Fruit fly (Drosophila melanogaster) Kc167 (cell line): ENCODE data around the gene CG10376.

Experiments
- Myc ChIP-seq: fragments of >200 bp; optimal IDR thresholded peaks from 2 replicates; lab custom pipeline; 2017; ENCODE audit warnings: missing external identifiers
- Sin3A ChIP-seq: fragments of >200 bp; optimal IDR thresholded peaks from 2 replicates; lab custom pipeline; 2018; ENCODE audit warnings: missing external identifiers
- h ChIP-seq: fragments of >200 bp; optimal IDR thresholded peaks from 3 replicates; lab custom pipeline; 2018; ENCODE audit warnings: missing external identifiers
- insv ChIP-seq: fragments of >200 bp; optimal IDR thresholded peaks from 3 replicates; lab custom pipeline; 2018; ENCODE audit warnings: missing external identifiers
- psq ChIP-seq: fragments of >200 bp; optimal IDR thresholded peaks from 2 replicates; lab custom pipeline; 2017; ENCODE audit warnings: missing external identifiers
- ttk ChIP-seq: sonication (Bioruptor generic); optimal IDR thresholded peaks from 2 replicates; lab custom pipeline; 2017; ENCODE audit warnings: missing external identifiers

CG10376 gene

DNA sequence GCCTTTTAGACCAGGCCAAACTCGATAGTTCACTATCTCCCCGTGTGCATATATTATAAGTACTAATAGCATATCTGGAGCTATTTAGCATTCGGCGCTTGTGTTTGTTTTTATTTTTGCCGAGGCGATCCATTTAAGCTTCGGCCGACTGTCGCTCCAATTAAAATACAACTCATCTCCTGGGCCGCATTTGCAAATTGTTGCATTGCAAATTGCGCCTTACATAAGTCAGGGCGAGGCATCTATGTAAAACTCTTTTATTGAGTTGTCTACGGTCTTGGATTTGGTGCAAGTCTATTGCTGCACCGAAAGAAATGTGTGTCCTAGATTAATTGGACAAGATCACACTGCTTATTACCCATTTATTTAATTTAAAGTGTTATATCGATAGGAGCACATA, 25.1 kb upstream of the CG10376 start:
- TF ChIP-seq psq (lab: Kevin White, UChicago) (no peak), ttk (lab: Kevin White, UChicago) (no peak), Sin3A (lab: Kevin White, UChicago) (no peak), h (lab: Kevin White, UChicago) (no peak), Myc (lab: Kevin White, UChicago) (no peak)

DNA sequence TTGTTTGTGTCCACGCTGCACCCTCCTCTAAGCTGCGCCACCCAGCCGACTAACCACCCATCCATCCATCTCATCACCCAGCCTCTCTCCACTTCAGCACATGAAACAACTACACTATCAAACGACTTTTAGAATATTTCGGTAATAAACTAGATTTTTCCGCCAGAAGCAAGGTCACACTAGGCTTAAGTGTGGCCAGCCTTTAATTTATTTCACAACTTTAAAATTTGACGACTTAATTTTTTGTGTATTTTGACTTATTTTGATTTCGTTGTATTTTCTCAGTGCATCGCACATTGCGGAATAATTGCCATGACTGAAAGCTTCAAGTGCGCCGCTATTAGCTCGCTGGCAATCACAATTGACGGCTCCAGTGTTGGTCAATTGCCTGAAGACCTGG, 21.9 kb upstream of the CG10376 start:
- TF ChIP-seq ttk (lab: Kevin White, UChicago) (no peak), insv (lab: Kevin White, UChicago) (no peak), h (lab: Kevin White, UChicago) (no peak), psq (lab: Kevin White, UChicago) (no peak), Myc (lab: Kevin White, UChicago) (no peak), Sin3A (lab: Kevin White, UChicago) (no peak)

DNA sequence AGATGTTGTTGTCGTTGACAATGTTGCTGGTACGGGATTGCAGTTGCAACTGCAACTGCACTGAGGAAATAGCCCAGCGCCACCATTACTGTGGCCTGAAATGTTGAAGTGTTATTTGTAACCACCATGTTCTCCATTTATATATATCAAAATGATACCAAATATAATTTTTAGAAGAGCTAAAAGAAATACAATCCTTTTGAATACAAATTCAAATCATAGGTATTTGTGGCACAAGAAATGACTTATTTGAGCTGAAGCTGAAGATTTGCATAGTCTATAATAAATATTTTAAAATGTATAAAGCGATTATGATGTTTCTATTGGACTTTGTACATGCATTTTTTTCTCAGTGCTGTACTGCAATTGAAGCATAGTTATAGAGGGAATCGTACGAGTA, 16.7 kb upstream of the CG10376 start:
- TF ChIP-seq Myc (lab: Kevin White, UChicago): no peak
- no peak for TF ChIP-seq Sin3A (lab: Kevin White, UChicago)

DNA sequence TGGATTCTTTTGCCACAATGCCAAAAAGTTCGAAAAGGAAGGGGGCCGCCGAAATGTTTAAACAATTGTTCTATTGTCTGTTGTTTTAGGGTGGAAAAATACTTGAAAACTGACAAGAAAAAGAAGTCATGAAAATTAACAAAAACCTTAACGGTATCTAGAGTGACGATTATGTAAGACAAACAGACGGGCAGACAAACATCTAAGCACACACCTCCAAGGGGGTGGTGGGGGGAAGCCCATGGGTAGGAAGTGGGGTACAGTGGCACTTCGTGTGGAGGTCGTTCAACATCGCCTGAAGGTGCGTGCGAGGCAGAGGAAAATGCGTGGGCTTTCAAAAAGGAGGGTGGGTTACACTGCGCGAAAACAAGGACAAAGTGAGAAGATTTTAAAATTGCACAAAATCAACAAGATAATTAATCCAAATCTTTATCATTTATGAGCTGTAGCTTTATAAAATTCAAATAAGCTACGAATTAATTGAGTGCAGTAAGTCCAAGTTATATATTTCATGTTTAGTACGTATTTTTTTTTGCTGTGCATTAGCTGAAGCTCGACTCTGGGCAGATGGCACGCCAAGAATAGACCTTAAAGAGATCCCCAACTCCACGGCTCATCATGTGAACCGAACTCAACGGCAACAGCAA, 14.6 kb upstream of the CG10376 start:
- no peak for TF ChIP-seq psq (lab: Kevin White, UChicago)
- no peak for TF ChIP-seq insv (lab: Kevin White, UChicago)
- no peak for TF ChIP-seq Sin3A (lab: Kevin White, UChicago)
- no peak for TF ChIP-seq ttk (lab: Kevin White, UChicago)
- no peak for TF ChIP-seq h (lab: Kevin White, UChicago)
- TF ChIP-seq Myc (lab: Kevin White, UChicago): no peak

DNA sequence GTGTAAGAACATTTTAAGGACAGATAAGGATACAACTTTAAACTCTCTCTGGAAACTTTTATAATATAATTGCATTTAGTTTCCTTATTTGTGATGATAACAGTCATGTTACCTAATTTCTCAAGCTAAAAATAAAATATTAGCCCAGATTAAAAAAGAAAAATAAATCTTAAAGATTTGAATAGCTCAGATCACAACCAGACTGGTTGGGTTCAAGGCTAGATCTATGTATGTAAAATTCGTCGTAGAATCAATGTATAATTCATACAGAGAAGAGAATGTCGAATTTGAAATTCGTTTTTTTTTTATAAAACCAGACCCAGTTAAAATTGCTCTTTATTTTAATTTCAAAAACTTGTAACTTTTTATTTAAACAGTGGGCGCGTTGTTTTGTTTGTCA, 11.2 kb upstream of the CG10376 start:
- TF ChIP-seq Myc (lab: Kevin White, UChicago) (no peak), psq (lab: Kevin White, UChicago) (no peak), ttk (lab: Kevin White, UChicago) (no peak), insv (lab: Kevin White, UChicago) (no peak), h (lab: Kevin White, UChicago) (no peak), Sin3A (lab: Kevin White, UChicago) (no peak)

DNA sequence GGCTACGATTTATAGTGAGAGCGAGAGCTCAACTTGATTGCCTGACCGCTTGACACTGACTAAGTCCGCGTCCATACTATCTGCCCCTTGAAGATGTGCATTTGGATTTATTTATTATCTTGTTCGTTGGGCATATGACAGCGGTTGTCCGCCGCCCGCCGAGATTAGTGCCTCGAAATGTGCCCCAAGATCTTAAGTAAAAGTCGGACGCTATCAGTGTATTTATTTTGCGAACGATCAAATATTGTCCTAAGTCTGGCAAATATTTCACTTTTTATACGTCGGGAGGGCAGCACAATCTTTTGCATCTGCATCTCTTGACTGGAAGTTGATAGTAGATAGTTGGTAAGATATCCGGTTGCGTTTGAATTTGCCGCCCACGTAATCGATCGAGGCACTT, 10.8 kb upstream of the CG10376 start, which contains the start of gene Irk3:
Gene Irk3, minus strand, starts transcription at position 63 of the 400 bp plus-strand sequence.
- TF ChIP-seq insv (lab: Kevin White, UChicago) (no peak), Myc (lab: Kevin White, UChicago) (no peak), Sin3A (lab: Kevin White, UChicago) (no peak), ttk (lab: Kevin White, UChicago) (no peak), h (lab: Kevin White, UChicago) (no peak), psq (lab: Kevin White, UChicago) (no peak)

DNA sequence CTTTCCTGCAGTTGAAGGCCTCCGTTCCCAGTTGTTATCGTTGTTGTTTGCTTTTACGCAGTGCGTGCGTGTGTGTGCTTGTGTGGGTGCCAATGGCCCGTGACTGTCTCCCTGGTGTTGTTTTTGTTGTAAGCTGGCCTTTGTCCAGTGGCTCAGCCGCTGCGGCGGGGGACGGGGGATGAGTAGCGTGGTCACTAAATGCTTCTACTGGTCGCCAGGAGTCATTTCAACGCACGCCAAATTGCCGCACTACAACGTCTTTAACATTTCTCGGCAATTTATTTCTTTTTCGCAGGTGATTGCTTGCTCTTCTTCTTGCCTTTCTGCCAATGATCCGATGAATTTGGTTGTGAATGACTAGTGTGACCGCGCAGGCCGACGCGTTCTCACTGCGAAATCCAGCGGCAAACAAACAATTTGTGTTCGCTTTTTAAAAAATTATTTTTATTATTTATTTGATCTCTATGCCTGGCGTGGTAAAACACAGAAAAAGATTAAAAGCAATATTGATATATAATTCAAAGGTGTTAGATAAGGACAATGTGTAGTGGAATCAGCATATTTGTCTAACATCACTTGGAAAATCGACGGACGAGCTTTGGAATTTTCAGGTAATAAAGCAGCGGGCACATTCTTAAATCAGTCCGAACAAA, 5.5 kb upstream of the CG10376 start, which contains the start of the genes Faf2 and Grip71:
Gene Faf2, minus strand, starts transcription at position 450 of the 653 bp plus-strand sequence.
Gene Grip71, plus strand, starts transcription at position 608 of the 653 bp plus-strand sequence.
- no peak for TF ChIP-seq h (lab: Kevin White, UChicago)
- TF ChIP-seq insv (lab: Kevin White, UChicago): no peak
- TF ChIP-seq ttk (lab: Kevin White, UChicago): no peak
- no peak for TF ChIP-seq psq (lab: Kevin White, UChicago)
- TF ChIP-seq Sin3A (lab: Kevin White, UChicago): no peak

DNA sequence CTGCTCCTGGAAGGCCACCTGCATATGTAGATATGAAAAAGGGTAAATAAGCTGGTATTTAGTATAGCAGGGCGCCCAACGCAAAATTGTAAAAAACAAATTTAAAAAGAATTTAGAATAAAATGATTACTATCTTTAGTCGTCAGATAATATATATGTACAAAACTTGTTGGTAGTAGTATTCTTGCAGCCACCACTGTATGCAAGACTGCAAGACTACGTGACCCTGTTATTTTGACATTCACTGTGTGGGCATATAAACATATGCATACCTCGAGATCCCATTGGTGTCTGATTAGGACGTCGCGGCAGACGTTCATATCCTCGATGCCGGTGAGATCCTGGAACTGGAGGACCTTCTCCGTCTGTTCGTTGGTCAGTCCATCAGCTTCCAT, 4.9 kb upstream of the CG10376 start:
- TF ChIP-seq h (lab: Kevin White, UChicago) (no peak), psq (lab: Kevin White, UChicago) (no peak), insv (lab: Kevin White, UChicago) (no peak), ttk (lab: Kevin White, UChicago) (no peak)

DNA sequence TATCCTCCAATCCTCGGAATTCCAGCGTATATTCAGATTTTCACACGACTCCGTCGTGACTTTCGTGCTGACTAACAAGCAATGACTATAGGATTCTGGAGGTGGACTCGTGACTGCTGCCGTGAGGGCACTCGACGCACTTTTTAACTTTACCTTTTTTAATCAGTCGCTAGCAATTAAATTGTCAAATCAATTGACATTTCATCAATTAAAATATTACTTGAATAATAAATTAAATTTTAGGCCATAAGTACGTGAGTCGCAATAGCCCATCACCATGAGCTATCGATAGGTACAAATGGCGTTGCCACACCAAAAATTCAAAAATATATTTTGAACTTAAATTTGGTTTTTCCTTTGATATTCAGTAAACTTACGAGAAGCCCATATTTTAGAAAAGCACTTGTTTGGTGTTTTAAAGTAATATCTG, 2.7 kb upstream of the CG10376 start, which contains the start of gene Jwa:
Gene Jwa, minus strand, starts transcription at position 87 of the 430 bp plus-strand sequence.
- TF ChIP-seq insv (lab: Kevin White, UChicago): no peak
- no peak for TF ChIP-seq ttk (lab: Kevin White, UChicago)
- TF ChIP-seq psq (lab: Kevin White, UChicago): no peak
- TF ChIP-seq h (lab: Kevin White, UChicago): no peak
- TF ChIP-seq Myc (lab: Kevin White, UChicago): no peak
- TF ChIP-seq Sin3A (lab: Kevin White, UChicago): no peak

DNA sequence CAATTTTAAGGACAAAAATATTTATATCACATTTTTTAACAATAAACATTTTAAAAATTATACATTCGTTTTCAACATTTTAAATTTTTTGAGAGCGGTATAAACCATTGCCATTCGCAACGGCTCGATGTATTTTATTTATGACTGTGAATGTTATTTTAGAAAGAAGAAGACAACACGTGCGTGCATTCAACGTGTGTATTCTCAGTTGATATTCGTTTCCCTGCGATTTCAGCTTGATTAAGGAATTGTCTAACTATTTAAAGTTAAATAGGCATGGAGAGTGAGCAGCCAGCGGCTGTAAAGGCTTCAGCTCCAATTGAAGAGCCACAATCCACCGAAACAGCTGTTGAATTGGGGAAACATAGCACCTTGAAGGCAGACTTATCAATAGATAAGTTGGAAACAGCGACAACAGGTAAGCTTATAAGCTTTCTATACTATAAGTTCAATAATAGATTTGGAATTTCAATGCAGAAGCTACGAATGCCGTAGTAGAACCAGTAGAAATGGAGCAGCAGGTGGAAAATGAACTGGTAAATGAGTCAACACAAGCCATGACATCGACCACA, 4.3 kb downstream of the CG10376 start, which contains the start of gene CG10341:
Gene CG10341, plus strand, starts transcription at position 156 of the 572 bp plus-strand sequence.
- TF ChIP-seq Sin3A (lab: Kevin White, UChicago) (no peak), h (lab: Kevin White, UChicago) (no peak), psq (lab: Kevin White, UChicago) (no peak), insv (lab: Kevin White, UChicago) (no peak), Myc (lab: Kevin White, UChicago) (no peak), ttk (lab: Kevin White, UChicago) (no peak)

DNA sequence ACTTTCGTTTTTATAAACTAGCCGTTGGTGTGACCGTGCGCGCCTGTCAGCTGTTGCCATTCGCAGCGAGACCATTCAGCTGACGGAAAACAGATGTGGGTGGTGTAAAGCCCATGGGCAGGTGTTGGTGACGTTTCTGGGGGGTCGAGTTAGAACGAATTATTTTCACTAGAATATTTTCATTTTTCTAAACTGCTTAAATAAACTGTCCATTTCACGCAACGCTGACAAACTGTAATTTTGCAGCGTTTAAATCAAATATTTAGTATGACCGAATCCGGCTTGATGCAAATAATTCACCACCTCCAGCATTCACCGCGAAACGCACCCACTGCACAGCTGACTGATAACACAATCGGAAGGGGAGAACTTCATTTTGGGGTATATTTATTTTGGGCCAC, 7.5 kb downstream of the CG10376 start, which contains the start of the genes CG10383 and CG10338:
Gene CG10383, minus strand, starts transcription at position 199 of the 401 bp plus-strand sequence.
Gene CG10338, plus strand, starts transcription at position 261 of the 401 bp plus-strand sequence.
- TF ChIP-seq Sin3A (lab: Kevin White, UChicago): peak; percentile 81
- no peak for TF ChIP-seq Myc (lab: Kevin White, UChicago)
